Fruit fly (Drosophila melanogaster) whole organism, embryonic: ENCODE results near the gene CG14014.

ENCODE experiments used
- Abd-B ChIP-seq: fragments of 200-800 bp; sonication (Bioruptor generic); optimal IDR thresholded peaks from 2 replicates; lab custom pipeline; 2018; ENCODE audit warnings: missing biosample characterization, mild to moderate bottlenecking, missing genetic modification characterization, moderate library complexity
- Atf6 ChIP-seq: fragments of 200-800 bp; sonication (Bioruptor generic); IDR thresholded peaks from 2 replicates; pipeline ENCODE4 v1.3.6; 2022; ENCODE audit warnings: missing biosample characterization, missing genetic modification characterization
- CG10321 ChIP-seq: fragments of 200-800 bp; sonication (Bioruptor generic); IDR thresholded peaks from 2 replicates; pipeline ENCODE4 v1.3.6; 2022; ENCODE audit warnings: missing biosample characterization, missing genetic modification characterization
- CG11504 ChIP-seq: fragments of 200-800 bp; sonication (Bioruptor generic); optimal IDR thresholded peaks from 3 replicates; lab custom pipeline; 2019; ENCODE audit warnings: missing biosample characterization, mild to moderate bottlenecking, missing genetic modification characterization, moderate library complexity
- CG14710 ChIP-seq: fragments of 200-800 bp; sonication (Bioruptor generic); optimal IDR thresholded peaks from 3 replicates; lab custom pipeline; 2019; ENCODE audit warnings: missing biosample characterization, mild to moderate bottlenecking, missing genetic modification characterization, moderate library complexity
- CG14860 ChIP-seq: fragments of 200-800 bp; sonication (Bioruptor generic); IDR thresholded peaks from 3 replicates; pipeline ENCODE4 v1.3.6; 2022; ENCODE audit warnings: missing biosample characterization, missing genetic modification characterization; ENCODE audit not compliant: partially characterized antibody
- CG16813 ChIP-seq: fragments of 200-800 bp; sonication (Bioruptor generic); IDR thresholded peaks from 3 replicates; pipeline ENCODE4 v1.3.6; 2022; ENCODE audit warnings: missing biosample characterization, missing genetic modification characterization; ENCODE audit not compliant: partially characterized antibody
- CG2120 ChIP-seq: fragments of 200-800 bp; sonication (Bioruptor generic); optimal IDR thresholded peaks from 3 replicates; lab custom pipeline; 2016; ENCODE audit warnings: missing biosample characterization, missing genetic modification characterization
- CG3163 ChIP-seq: fragments of 200-800 bp; sonication (Bioruptor generic); optimal IDR thresholded peaks from 3 replicates; lab custom pipeline; 2016; ENCODE audit warnings: missing biosample characterization, missing genetic modification characterization
- CG5245 ChIP-seq: fragments of 200-800 bp; sonication (Bioruptor generic); optimal IDR thresholded peaks from 3 replicates; lab custom pipeline; 2016; ENCODE audit warnings: missing biosample characterization, missing genetic modification characterization
- CG6272 ChIP-seq: fragments of 200-800 bp; sonication (Bioruptor generic); IDR thresholded peaks from 2 replicates; pipeline ENCODE4 v1.3.6; 2022; ENCODE audit warnings: missing biosample characterization, missing genetic modification characterization
- CG6791 ChIP-seq: fragments of 200-800 bp; sonication (Bioruptor generic); IDR thresholded peaks from 3 replicates; pipeline ENCODE4 v1.3.6; 2022; ENCODE audit warnings: missing biosample characterization, missing genetic modification characterization; ENCODE audit not compliant: partially characterized antibody
- CG7556 ChIP-seq: fragments of 200-800 bp; sonication (Bioruptor generic); optimal IDR thresholded peaks from 2 replicates; lab custom pipeline; 2017; ENCODE audit warnings: missing biosample characterization, mild to moderate bottlenecking, missing genetic modification characterization
- CG7963 ChIP-seq: fragments of 200-800 bp; sonication (Bioruptor generic); IDR thresholded peaks from 3 replicates; pipeline ENCODE4 v1.3.6; 2022; ENCODE audit warnings: missing biosample characterization, missing genetic modification characterization; ENCODE audit not compliant: partially characterized antibody
- CG9932 ChIP-seq: fragments of 200-800 bp; sonication (Bioruptor generic); IDR thresholded peaks from 2 replicates; pipeline ENCODE4 v1.3.6; 2022; ENCODE audit warnings: missing biosample characterization, missing genetic modification characterization
- CrebB ChIP-seq: fragments of 200-800 bp; sonication (Bioruptor generic); optimal IDR thresholded peaks from 3 replicates; lab custom pipeline; 2018; ENCODE audit warnings: missing biosample characterization, mild to moderate bottlenecking, missing genetic modification characterization
- Dp ChIP-seq: fragments of 200-800 bp; sonication (Bioruptor generic); optimal IDR thresholded peaks from 2 replicates; lab custom pipeline; 2018; ENCODE audit warnings: missing biosample characterization, mild to moderate bottlenecking, missing genetic modification characterization, moderate library complexity
- HLH4C ChIP-seq: fragments of 200-800 bp; sonication (Bioruptor generic); IDR thresholded peaks from 3 replicates; pipeline ENCODE4 v1.3.6; 2022; ENCODE audit warnings: missing biosample characterization, missing genetic modification characterization; ENCODE audit not compliant: partially characterized antibody
- MESR4 ChIP-seq: fragments of 200-800 bp; sonication (Bioruptor generic); optimal IDR thresholded peaks from 2 replicates; lab custom pipeline; 2018; ENCODE audit warnings: missing biosample characterization, mild to moderate bottlenecking, missing genetic modification characterization, moderate library complexity
- Myb ChIP-seq: fragments of 200-800 bp; sonication (Bioruptor generic); optimal IDR thresholded peaks from 2 replicates; lab custom pipeline; 2016; ENCODE audit warnings: missing biosample characterization, missing genetic modification characterization
- Opbp ChIP-seq: fragments of 200-800 bp; sonication (Bioruptor generic); IDR thresholded peaks from 3 replicates; pipeline ENCODE4 v1.3.6; 2022; ENCODE audit warnings: missing biosample characterization, missing genetic modification characterization; ENCODE audit not compliant: partially characterized antibody
- Pdp1 ChIP-seq, 2 experiments: fragments of 200-800 bp; sonication (Bioruptor generic); optimal IDR thresholded peaks; 3 replicates each; lab custom pipeline; 2016; ENCODE audit warnings: missing biosample characterization in 2 of 2, missing genetic modification characterization in 2 of 2, mild to moderate bottlenecking in 1 of 2, moderate library complexity in 1 of 2
- Ptx1 ChIP-seq: fragments of 200-800 bp; sonication (Bioruptor generic); IDR thresholded peaks from 2 replicates; pipeline ENCODE4 v1.3.6; 2022; ENCODE audit warnings: missing biosample characterization, missing genetic modification characterization
- Ravus ChIP-seq: fragments of 200-800 bp; sonication (Bioruptor generic); IDR thresholded peaks from 2 replicates; pipeline ENCODE4 v1.3.6; 2022; ENCODE audit warnings: missing biosample characterization, missing genetic modification characterization
- Rfx ChIP-seq: fragments of 200-800 bp; sonication (Bioruptor generic); IDR thresholded peaks from 2 replicates; pipeline ENCODE4 v1.3.6; 2022; ENCODE audit warnings: missing biosample characterization, missing genetic modification characterization
- Side ChIP-seq: fragments of 200-800 bp; sonication (Bioruptor generic); optimal IDR thresholded peaks from 2 replicates; lab custom pipeline; 2016; ENCODE audit warnings: missing biosample characterization, missing genetic modification characterization
- Xrp1 ChIP-seq: fragments of 200-800 bp; sonication (Bioruptor generic); IDR thresholded peaks from 2 replicates; pipeline ENCODE4 v1.3.6; 2022; ENCODE audit warnings: missing biosample characterization, missing genetic modification characterization
- amos ChIP-seq: fragments of 200-800 bp; sonication (Bioruptor generic); IDR thresholded peaks from 2 replicates; pipeline ENCODE4 v1.3.6; 2022; ENCODE audit warnings: missing biosample characterization, missing genetic modification characterization; ENCODE audit not compliant: partially characterized antibody
- bbx ChIP-seq: fragments of 200-800 bp; sonication (Bioruptor generic); IDR thresholded peaks from 2 replicates; pipeline ENCODE4 v1.3.6; 2022; ENCODE audit warnings: missing biosample characterization, missing genetic modification characterization; ENCODE audit not compliant: partially characterized antibody
- crp ChIP-seq, 2 experiments: fragments of 200-800 bp; sonication (Bioruptor generic); optimal IDR thresholded peaks; 2 replicates in 1 of 2; 3 replicates in 1 of 2; lab custom pipeline; 2017; ENCODE audit warnings: missing biosample characterization in 2 of 2, missing genetic modification characterization in 2 of 2, mild to moderate bottlenecking in 1 of 2, moderate library complexity in 1 of 2
- disco-r ChIP-seq: fragments of 200-800 bp; sonication (Bioruptor generic); optimal IDR thresholded peaks from 2 replicates; lab custom pipeline; 2016; ENCODE audit warnings: missing biosample characterization, missing genetic modification characterization
- grau ChIP-seq: fragments of 200-800 bp; optimal IDR thresholded peaks from 3 replicates; lab custom pipeline; 2019; ENCODE audit warnings: missing biosample characterization, mild to moderate bottlenecking, missing genetic modification characterization, moderate library complexity
- gt ChIP-seq: fragments of 200-800 bp; sonication (Bioruptor generic); IDR thresholded peaks from 2 replicates; pipeline ENCODE4 v1.3.6; 2022; ENCODE audit warnings: missing biosample characterization, missing genetic modification characterization
- kay ChIP-seq: fragments of 200-800 bp; sonication (Bioruptor generic); optimal IDR thresholded peaks from 2 replicates; lab custom pipeline; 2016; ENCODE audit warnings: missing biosample characterization, missing genetic modification characterization
- nerfin-1 ChIP-seq: fragments of 200-800 bp; sonication (Bioruptor generic); optimal IDR thresholded peaks from 3 replicates; lab custom pipeline; 2019; ENCODE audit warnings: missing biosample characterization, mild to moderate bottlenecking, missing genetic modification characterization, moderate library complexity
- nerfin-2 ChIP-seq: fragments of 200-800 bp; sonication (Bioruptor generic); IDR thresholded peaks from 2 replicates; pipeline ENCODE4 v1.3.6; 2022; ENCODE audit warnings: missing biosample characterization, missing genetic modification characterization; ENCODE audit not compliant: partially characterized antibody
- pzg ChIP-seq: fragments of 200-800 bp; sonication (Bioruptor generic); optimal IDR thresholded peaks from 3 replicates; lab custom pipeline; 2018; ENCODE audit warnings: missing biosample characterization, mild to moderate bottlenecking, missing genetic modification characterization, moderate library complexity
- sens ChIP-seq: fragments of 200-800 bp; sonication (Bioruptor generic); peaks from one replicate; lab custom pipeline; 2016; ENCODE audit warnings: missing biosample characterization, missing genetic modification characterization
- slou ChIP-seq: fragments of 200-800 bp; sonication (Bioruptor generic); optimal IDR thresholded peaks from 3 replicates; lab custom pipeline; 2016; ENCODE audit warnings: missing biosample characterization, missing genetic modification characterization
- stwl ChIP-seq: fragments of 200-800 bp; sonication (Bioruptor generic); optimal IDR thresholded peaks from 3 replicates; lab custom pipeline; 2018; ENCODE audit warnings: missing biosample characterization, mild to moderate bottlenecking, missing genetic modification characterization, moderate library complexity
- tgo ChIP-seq: fragments of 200-800 bp; sonication (Bioruptor generic); IDR thresholded peaks from 3 replicates; pipeline ENCODE4 v1.3.6; 2022; ENCODE audit warnings: missing biosample characterization, missing genetic modification characterization
- tna ChIP-seq: fragments of 200-800 bp; sonication (Bioruptor generic); IDR thresholded peaks from 2 replicates; pipeline ENCODE4 v1.3.6; 2022; ENCODE audit warnings: missing biosample characterization, missing genetic modification characterization; ENCODE audit not compliant: partially characterized antibody
- unc-4 ChIP-seq: fragments of 200-800 bp; sonication (Bioruptor generic); IDR thresholded peaks from 2 replicates; pipeline ENCODE4 v1.3.6; 2022; ENCODE audit warnings: missing biosample characterization, missing genetic modification characterization; ENCODE audit not compliant: partially characterized antibody
- vnd ChIP-seq: fragments of 200-800 bp; sonication (Bioruptor generic); IDR thresholded peaks from 3 replicates; pipeline ENCODE4 v1.3.6; 2022; ENCODE audit warnings: missing biosample characterization, missing genetic modification characterization; ENCODE audit not compliant: partially characterized antibody
- wor ChIP-seq: fragments of 200-800 bp; sonication (Bioruptor generic); IDR thresholded peaks from 2 replicates; pipeline ENCODE4 v1.3.6; 2022; ENCODE audit warnings: missing biosample characterization, missing genetic modification characterization
- yki ChIP-seq: fragments of >200 bp; optimal IDR thresholded peaks from 3 replicates; lab custom pipeline; 2018
- zen2 ChIP-seq: fragments of 200-800 bp; sonication (Bioruptor generic); IDR thresholded peaks from 3 replicates; pipeline ENCODE4 v1.3.6; 2022; ENCODE audit warnings: missing biosample characterization, missing genetic modification characterization; ENCODE audit not compliant: partially characterized antibody
- zfh1 ChIP-seq: fragments of 200-800 bp; sonication (Bioruptor generic); IDR thresholded peaks from 3 replicates; pipeline ENCODE4 v1.3.6; 2022; ENCODE audit warnings: missing biosample characterization, missing genetic modification characterization
- zfh2 ChIP-seq: fragments of 200-800 bp; sonication (Bioruptor generic); optimal IDR thresholded peaks from 2 replicates; lab custom pipeline; 2016; ENCODE audit warnings: missing biosample characterization, missing genetic modification characterization

CG14014 gene

DNA sequence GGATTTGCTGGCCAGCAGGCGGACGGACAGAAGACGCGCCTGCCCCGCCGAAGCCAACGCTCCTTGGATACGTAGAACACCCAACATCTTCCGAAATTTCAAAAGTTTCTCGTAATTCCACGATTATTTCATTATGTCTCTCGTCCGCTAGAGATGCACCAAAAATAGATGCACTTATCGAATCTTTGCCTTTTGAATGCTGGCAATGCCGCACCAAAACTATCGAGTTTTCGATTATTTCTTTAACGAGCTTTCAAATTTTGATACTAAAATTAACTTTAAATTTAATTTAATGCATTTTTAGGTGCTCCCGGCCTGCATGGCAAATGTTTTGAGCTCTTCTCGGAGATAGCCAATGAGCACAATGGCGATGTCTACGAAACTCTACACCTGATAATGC, 18.6 kb downstream of the CG14014 start, which contains the start of gene Coq6 (continued):
- TF ChIP-seq sens (GFP tag; lab: Kevin White, UChicago) (peak; percentile 76), gt (GFP tag; lab: Robert Waterston, UW) (no peak), vnd (GFP tag; lab: Robert Waterston, UW) (peak; percentile 38; the same call in 1 of the 3 replicates), Abd-B (GFP tag; lab: Kevin White, UChicago) (peak; percentile 13), tgo (GFP tag; lab: Robert Waterston, UW) (no peak), CG2120 (GFP tag; lab: Kevin White, UChicago) (no peak), tna (0 out of 2 replicates have a peak, but pooled peaks have one; percentile 30), yki (lab: Kevin White, UChicago) (no peak), CG14710 (tag; lab: Kevin White, UChicago) (peak; percentile 39), grau (tag; lab: Kevin White, UChicago) (no peak), nerfin-2 (GFP tag; lab: Robert Waterston, UW) (no peak), CG16813 (peak; percentile 51; the same call in 2 of the 3 replicates), bbx (GFP tag; lab: Robert Waterston, UW) (peak; percentile 39; the same call in 1 of the 2 replicates), CG5245 (GFP tag; lab: Kevin White, UChicago) (no peak), Myb (GFP tag; lab: Kevin White, UChicago) (peak; percentile 85), Xrp1 (GFP tag; lab: Robert Waterston, UW) (no peak), zfh2 (GFP tag; lab: Kevin White, UChicago) (no peak), Ptx1 (GFP tag; lab: Robert Waterston, UW) (0 out of 2 replicates have a peak, but pooled peaks have one; percentile 16), wor (GFP tag; lab: Robert Waterston, UW) (no peak), MESR4 (GFP tag; lab: Kevin White, UChicago) (peak; percentile 41), CG6272 (GFP tag; lab: Robert Waterston, UW) (no peak), Pdp1 (GFP tag; optimal IDR thresholded peaks at IDR 0.05; lab: Kevin White, UChicago) (peak in 1 of 2 experiments; percentile 58), HLH4C (GFP tag; lab: Robert Waterston, UW) (peak; percentile 65; the same call in 2 of the 3 replicates), CG14860 (peak; percentile 50; the same call in 2 of the 3 replicates), Rfx (GFP tag; lab: Robert Waterston, UW) (peak; percentile 22; the same call in 1 of the 2 replicates), CG10321 (GFP tag; lab: Robert Waterston, UW) (no peak), disco-r (GFP tag; lab: Kevin White, UChicago) (no peak), kay (GFP tag; lab: Kevin White, UChicago) (no peak), CG7963 (peak; percentile 49; the same call in 1 of the 3 replicates), nerfin-1 (peak; percentile 79), CG6791 (peak; percentile 75), Ravus (GFP tag; lab: Robert Waterston, UW) (no peak), Dp (GFP tag; lab: Kevin White, UChicago) (peak; percentile 56), stwl (tag; lab: Kevin White, UChicago) (peak; percentile 83), slou (no peak), CrebB (tag; lab: Kevin White, UChicago) (no peak), zen2 (GFP tag; lab: Robert Waterston, UW) (peak; percentile 68; the same call in 2 of the 3 replicates), crp (GFP tag; optimal IDR thresholded peaks at IDR 0.05; lab: Kevin White, UChicago) (peak in 1 of 2 experiments; percentile 11), CG9932 (GFP tag; lab: Robert Waterston, UW) (peak; percentile 15; the same call in 1 of the 2 replicates), CG11504 (tag; lab: Kevin White, UChicago) (no peak), Atf6 (GFP tag; lab: Robert Waterston, UW) (no peak), Opbp (GFP tag; lab: Robert Waterston, UW) (peak; percentile 53; the same call in 2 of the 3 replicates), pzg (peak; percentile 36), unc-4 (GFP tag; lab: Robert Waterston, UW) (peak; percentile 68), zfh1 (GFP tag; lab: Robert Waterston, UW) (no peak), Side (no peak), amos (GFP tag; lab: Robert Waterston, UW) (peak; percentile 49; the same call in 1 of the 2 replicates), CG7556 (GFP tag; lab: Kevin White, UChicago) (no peak), CG3163 (GFP tag; lab: Kevin White, UChicago) (no peak)
